Worm (Caenorhabditis elegans): ENCODE results near the gene srh-80.

- TF ChIP-seq tbx-37 (GFP tag; conservative IDR thresholded peaks at IDR 0.05) (no peak), hmg-4 (GFP tag; optimal IDR thresholded peaks at IDR 0.05) (no peak), sea-1 (GFP tag; conservative IDR thresholded peaks at IDR 0.05) (no peak), ceh-13 (GFP tag; optimal IDR thresholded peaks at IDR 0.05) (no peak), ama-1 (optimal IDR thresholded peaks at IDR 0.05) (no peak), ceh-36 (tag; optimal IDR thresholded peaks at IDR 0.05) (no peak), aly-1 (tag; optimal IDR thresholded peaks at IDR 0.05) (no peak)
These were observed 26.4 kb downstream of the srh-80 start, which contains the start of gene kin-34 for ce11 chrV:246097-246496.
